Worm (Caenorhabditis elegans): ENCODE measurements around the gene nhr-95.

- TF ChIP-seq egl-27 (tag; optimal IDR thresholded peaks at IDR 0.05) (no peak), zag-1 (tag; optimal IDR thresholded peaks at IDR 0.05) (no peak)
Observed at ce11 chrV:19120743-19121642, 38.6 kb upstream of the nhr-95 start.

All from whole organism, L2 larva.